Fruit fly (Drosophila melanogaster) whole organism: ENCODE results near the gene CG3795.

ENCODE experiments used
- EcR ChIP-seq, 2 experiments: fragments of >200 bp; optimal IDR thresholded peaks; 2 replicates each; lab custom pipeline; 2017; ENCODE audit warnings: missing biosample characterization in 2 of 2, missing genetic modification characterization in 2 of 2, missing genetic modification reagents in 2 of 2
- pan ChIP-seq: fragments of >200 bp; optimal IDR thresholded peaks from 2 replicates; lab custom pipeline; 2017
- psq ChIP-seq: fragments of >200 bp; optimal IDR thresholded peaks from 2 replicates; lab custom pipeline; 2017
- usp ChIP-seq: fragments of >200 bp; optimal IDR thresholded peaks from 2 replicates; lab custom pipeline; 2017; ENCODE audit warnings: missing biosample characterization, missing genetic modification characterization, mixed read lengths

DNA sequence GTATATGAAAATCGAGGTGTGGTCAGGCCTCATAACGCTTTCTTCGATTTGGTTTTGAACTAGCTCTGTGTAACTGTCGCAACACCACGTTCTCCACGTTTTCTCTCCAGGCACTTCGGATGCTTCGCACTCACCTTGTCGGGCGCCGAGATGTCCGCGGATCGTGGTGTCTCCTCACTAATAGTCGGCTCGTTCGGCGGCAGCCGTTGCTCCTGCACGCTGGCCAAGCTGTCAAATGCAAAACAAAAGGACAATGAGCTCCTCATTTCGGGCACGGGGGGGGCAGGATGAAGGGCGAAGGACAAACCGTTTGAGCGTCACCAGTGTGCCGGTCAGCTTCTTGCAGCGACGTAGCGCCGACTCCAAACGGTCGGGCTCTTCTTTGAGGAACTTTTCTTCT lies 28.7 kb downstream of the CG3795 start, which contains the start of gene CG14797:
- no peak for TF ChIP-seq usp (GFP tag; lab: Kevin White, UChicago)
- no peak for TF ChIP-seq EcR (GFP tag; optimal IDR thresholded peaks at IDR 0.05; lab: Kevin White, UChicago)
- TF ChIP-seq pan (lab: Kevin White, UChicago) = no peak
- no peak for TF ChIP-seq psq
